Fruit fly (Drosophila melanogaster): Measurements from ENCODE around the gene bocks.

Gene bocks

dm6 chr3R:9637361-9637760, 46.6 kb upstream of the bocks start, which contains the start of gene Scm (continued):
- TF ChIP-seq Lim3 (GFP tag; IDR thresholded peaks at IDR 0.05), result no peak
- peak; percentile 56 for TF ChIP-seq zen (tag; optimal IDR thresholded peaks at IDR 0.05)
- TF ChIP-seq mld (GFP tag; IDR thresholded peaks at IDR 0.05; ENCODE audit: partially characterized antibody), result peak; percentile 51; the same call in 1 of the 3 replicates
- TF ChIP-seq gsb-n (tag; optimal IDR thresholded peaks at IDR 0.05), result peak; percentile 46
- TF ChIP-seq hb (GFP tag; IDR thresholded peaks at IDR 0.05; ENCODE audit: partially characterized antibody), result peak; percentile 82
- no peak for TF ChIP-seq Abd-B (GFP tag; optimal IDR thresholded peaks at IDR 0.05)
- 0 out of 2 replicates have a peak, but pooled peaks have one; percentile 34 for TF ChIP-seq CG14014 (GFP tag; IDR thresholded peaks at IDR 0.05)
- no peak for TF ChIP-seq tio (GFP tag; optimal IDR thresholded peaks at IDR 0.05)
- no peak for TF ChIP-seq CG7357 (GFP tag; IDR thresholded peaks at IDR 0.05)
- no peak for TF ChIP-seq CG3838 (GFP tag; optimal IDR thresholded peaks at IDR 0.05)
- no peak for TF ChIP-seq Sox100B (GFP tag; optimal IDR thresholded peaks at IDR 0.05)
- peak; percentile 19 for TF ChIP-seq gro (GFP tag; optimal IDR thresholded peaks at IDR 0.05)
- peak; percentile 85 for TF ChIP-seq CG17186 (GFP tag; optimal IDR thresholded peaks at IDR 0.05)
- TF ChIP-seq bbx (GFP tag; IDR thresholded peaks at IDR 0.05; ENCODE audit: partially characterized antibody), result peak; percentile 95
- TF ChIP-seq dati (GFP tag; IDR thresholded peaks at IDR 0.05), result no peak
- peak; percentile 84; the same call in 1 of the 2 replicates for TF ChIP-seq CG42726 (GFP tag; IDR thresholded peaks at IDR 0.05; ENCODE audit: partially characterized antibody)
- peak; percentile 95 for TF ChIP-seq Dref (GFP tag; IDR thresholded peaks at IDR 0.05)
- TF ChIP-seq CG13894 (tag; optimal IDR thresholded peaks at IDR 0.05), result peak; percentile 2
- peak; percentile 6 for TF ChIP-seq ftz-f1 (GFP tag; optimal IDR thresholded peaks at IDR 0.05)
- peak; percentile 100 for TF ChIP-seq phol (tag; optimal IDR thresholded peaks at IDR 0.05)
- TF ChIP-seq Asciz (GFP tag; optimal IDR thresholded peaks at IDR 0.05), result no peak
- peak; percentile 96 for TF ChIP-seq CG2116 (GFP tag; optimal IDR thresholded peaks at IDR 0.05)
- TF ChIP-seq Bdp1 (GFP tag; optimal IDR thresholded peaks at IDR 0.05), result no peak
- TF ChIP-seq Usf (GFP tag; optimal IDR thresholded peaks at IDR 0.05), result no peak
- TF ChIP-seq Scr (GFP tag; IDR thresholded peaks at IDR 0.05; ENCODE audit: partially characterized antibody), result peak; percentile 88
- TF ChIP-seq CG13624 (GFP tag; optimal IDR thresholded peaks at IDR 0.05), result peak; percentile 36
- TF ChIP-seq CG33557 (GFP tag; optimal IDR thresholded peaks at IDR 0.05), result peak; percentile 4
- no peak for TF ChIP-seq ken (GFP tag; IDR thresholded peaks at IDR 0.05)
- no peak for TF ChIP-seq CG10147 (GFP tag; optimal IDR thresholded peaks at IDR 0.05)
- TF ChIP-seq CG17359 (tag; optimal IDR thresholded peaks at IDR 0.05), result no peak
- peak; percentile 37 for TF ChIP-seq gfzf (GFP tag; optimal IDR thresholded peaks at IDR 0.05)
- no peak for TF ChIP-seq wdn (GFP tag; IDR thresholded peaks at IDR 0.05)
- TF ChIP-seq CG3995 (GFP tag; optimal IDR thresholded peaks at IDR 0.05), result peak; percentile 99
- TF ChIP-seq CG13424 (tag; optimal IDR thresholded peaks at IDR 0.05), result peak; percentile 3
- TF ChIP-seq hkb (optimal IDR thresholded peaks at IDR 0.05), result no peak
- TF ChIP-seq hkb (GFP tag; IDR thresholded peaks at IDR 0.05), result no peak
- TF ChIP-seq YL-1 (GFP tag; optimal IDR thresholded peaks at IDR 0.05), result peak; percentile 94
- TF ChIP-seq zen2 (GFP tag; IDR thresholded peaks at IDR 0.05; ENCODE audit: partially characterized antibody), result peak; percentile 89
- TF ChIP-seq CG34224 (GFP tag; IDR thresholded peaks at IDR 0.05; ENCODE audit: partially characterized antibody), result peak; percentile 91
- no peak for TF ChIP-seq CG12769 (tag; optimal IDR thresholded peaks at IDR 0.05)
- no peak for TF ChIP-seq slbo (GFP tag; IDR thresholded peaks at IDR 0.05)
- peak; percentile 24; the same call in 1 of the 2 replicates for TF ChIP-seq Rfx (GFP tag; IDR thresholded peaks at IDR 0.05)
- TF ChIP-seq CG13287 (GFP tag; IDR thresholded peaks at IDR 0.05; ENCODE audit: partially characterized antibody), result peak; percentile 97
- TF ChIP-seq lilli (GFP tag; optimal IDR thresholded peaks at IDR 0.05), result no peak
- TF ChIP-seq CG16813 (GFP tag; IDR thresholded peaks at IDR 0.05; ENCODE audit: partially characterized antibody), result peak; percentile 91
- no peak for TF ChIP-seq gcm (GFP tag; optimal IDR thresholded peaks at IDR 0.05)
- peak; percentile 39 for TF ChIP-seq Fer1 (GFP tag; optimal IDR thresholded peaks at IDR 0.05)
- TF ChIP-seq unpg (GFP tag; optimal IDR thresholded peaks at IDR 0.05), result no peak
- TF ChIP-seq CG4854 (GFP tag; optimal IDR thresholded peaks at IDR 0.05), result peak; percentile 7
- peak; percentile 54 for TF ChIP-seq row (GFP tag; IDR thresholded peaks at IDR 0.05)

Measured in whole organism, embryonic.